Worm (Caenorhabditis elegans) whole organism, young adult: Measurements from ENCODE around the gene snf-7.

ENCODE experiments used
- B0019.2 ChIP-seq: fragments of 200-800 bp; sonication (Bioruptor generic); conservative IDR thresholded peaks from 2 replicates; pipeline ENCODE4 v1.3.6; 2022; ENCODE audit warnings: missing genetic modification reagents, missing genetic modification characterization, missing compliant biosample characterization
- B0261.1 ChIP-seq: sonication (generic microtip); optimal IDR thresholded peaks from 2 replicates; lab custom pipeline; 2016; ENCODE audit warnings: mild to moderate bottlenecking, missing genetic modification characterization, moderate library complexity, missing compliant biosample characterization
- C17E4.6 ChIP-seq: fragments of 200-800 bp; sonication (Bioruptor generic); IDR thresholded peaks from 2 replicates; pipeline ENCODE4 v1.3.6; 2022; ENCODE audit warnings: missing genetic modification reagents, missing genetic modification characterization, missing compliant biosample characterization
- D2030.7 ChIP-seq: fragments of 200-800 bp; sonication (Bioruptor generic); IDR thresholded peaks from 2 replicates; pipeline ENCODE4 v1.3.6; 2022; ENCODE audit warnings: missing genetic modification reagents, missing genetic modification characterization, missing compliant biosample characterization
- F22D6.2 ChIP-seq: sonication (generic microtip); optimal IDR thresholded peaks from 2 replicates; lab custom pipeline; 2016; ENCODE audit warnings: mild to moderate bottlenecking, missing genetic modification characterization, missing compliant biosample characterization
- F33H1.4 ChIP-seq: fragments of 200-800 bp; sonication (Bioruptor generic); IDR thresholded peaks from 2 replicates; pipeline ENCODE4 v1.3.6; 2022; ENCODE audit warnings: missing genetic modification reagents, missing genetic modification characterization, missing compliant biosample characterization
- F49E8.2 ChIP-seq: sonication (generic microtip); optimal IDR thresholded peaks from 3 replicates; lab custom pipeline; 2017; ENCODE audit warnings: missing genetic modification characterization, mild to moderate bottlenecking, missing compliant biosample characterization, antibody characterized with exemption, moderate library complexity; ENCODE audit not compliant: insufficient read depth
- K11D2.4 ChIP-seq: fragments of 200-800 bp; sonication (Bioruptor generic); IDR thresholded peaks from 2 replicates; pipeline ENCODE4 v1.3.6; 2022; ENCODE audit warnings: missing genetic modification reagents, missing genetic modification characterization, missing compliant biosample characterization
- K12H6.12 ChIP-seq: fragments of 200-800 bp; sonication (Bioruptor generic); optimal IDR thresholded peaks from 2 replicates; lab custom pipeline; 2018; ENCODE audit warnings: mild to moderate bottlenecking, missing genetic modification characterization, missing compliant biosample characterization
- T07F8.4 ChIP-seq: sonication (generic microtip); optimal IDR thresholded peaks from 2 replicates; lab custom pipeline; 2016; ENCODE audit warnings: mild to moderate bottlenecking, missing genetic modification characterization, moderate library complexity, missing compliant biosample characterization
- Y67H2A.10 ChIP-seq: fragments of 200-800 bp; sonication (Bioruptor generic); conservative IDR thresholded peaks from 2 replicates; pipeline ENCODE4 v1.3.6; 2022; ENCODE audit warnings: missing genetic modification reagents, missing genetic modification characterization, missing compliant biosample characterization
- Y79H2A.3 ChIP-seq: fragments of 200-800 bp; sonication (Bioruptor generic); conservative IDR thresholded peaks from 2 replicates; pipeline ENCODE4 v1.3.6; 2022; ENCODE audit warnings: missing genetic modification reagents, missing genetic modification characterization, missing compliant biosample characterization
- ZK185.1 ChIP-seq: sonication (generic microtip); optimal IDR thresholded peaks from 2 replicates; lab custom pipeline; 2016; ENCODE audit warnings: mild to moderate bottlenecking, missing genetic modification characterization, missing compliant biosample characterization; ENCODE audit not compliant: poor library complexity, severe bottlenecking
- akir-1 ChIP-seq: fragments of 200-800 bp; sonication (Bioruptor generic); optimal IDR thresholded peaks from 2 replicates; lab custom pipeline; 2018; ENCODE audit warnings: mild to moderate bottlenecking, missing genetic modification characterization, moderate library complexity, missing compliant biosample characterization
- atf-7 ChIP-seq: sonication (generic microtip); optimal IDR thresholded peaks from 2 replicates; lab custom pipeline; 2017; ENCODE audit warnings: mild to moderate bottlenecking, missing genetic modification characterization, missing compliant biosample characterization
- attf-3 ChIP-seq: fragments of 200-800 bp; sonication (Bioruptor generic); conservative IDR thresholded peaks from 2 replicates; pipeline ENCODE4 v1.3.6; 2022; ENCODE audit warnings: missing genetic modification reagents, missing genetic modification characterization, missing compliant biosample characterization
- attf-5 ChIP-seq: fragments of 200-800 bp; sonication (Bioruptor generic); optimal IDR thresholded peaks from 2 replicates; lab custom pipeline; 2018; ENCODE audit warnings: mild to moderate bottlenecking, missing genetic modification characterization, missing compliant biosample characterization
- attf-6 ChIP-seq: fragments of 200-800 bp; sonication (Bioruptor generic); IDR thresholded peaks from 2 replicates; pipeline ENCODE4 v1.3.6; 2022; ENCODE audit warnings: missing genetic modification reagents, missing genetic modification characterization, missing compliant biosample characterization
- bed-1 ChIP-seq: fragments of 200-800 bp; sonication (Bioruptor generic); IDR thresholded peaks from 2 replicates; pipeline ENCODE4 v1.3.6; 2022; ENCODE audit warnings: missing genetic modification reagents, missing genetic modification characterization, missing compliant biosample characterization
- cebp-1 ChIP-seq, 2 experiments: fragments of 200-800 bp in 1 of 2; sonication (Bioruptor generic) in 1 of 2; sonication (generic microtip) in 1 of 2; IDR thresholded peaks in 1 of 2; optimal IDR thresholded peaks in 1 of 2; 2 replicates each; pipeline versions ENCODE4 v1.3.6 to Lab custom; 2017 to 2022; ENCODE audit warnings: missing compliant biosample characterization in 2 of 2, missing genetic modification characterization in 2 of 2, mild to moderate bottlenecking in 1 of 2, missing genetic modification reagents in 1 of 2, moderate library complexity in 1 of 2
- ceh-100 ChIP-seq: fragments of 200-800 bp; sonication (Bioruptor generic); IDR thresholded peaks from 2 replicates; pipeline ENCODE4 v1.3.6; 2022; ENCODE audit warnings: missing genetic modification reagents, missing genetic modification characterization, missing compliant biosample characterization
- ceh-27 ChIP-seq: fragments of 200-800 bp; sonication (Bioruptor generic); optimal IDR thresholded peaks from 2 replicates; lab custom pipeline; 2018; ENCODE audit warnings: mild to moderate bottlenecking, missing genetic modification characterization, moderate library complexity, missing compliant biosample characterization
- ceh-79 ChIP-seq: sonication (generic microtip); optimal IDR thresholded peaks from 2 replicates; lab custom pipeline; 2017; ENCODE audit warnings: mild to moderate bottlenecking, missing genetic modification characterization, missing compliant biosample characterization
- ceh-91 ChIP-seq: fragments of 200-800 bp; sonication (Bioruptor generic); IDR thresholded peaks from 2 replicates; pipeline ENCODE4 v1.3.6; 2022; ENCODE audit warnings: missing genetic modification reagents, missing genetic modification characterization, missing compliant biosample characterization
- efl-1 ChIP-seq: fragments of 150-350 bp; optimal IDR thresholded peaks from 2 replicates; lab custom pipeline; 2014; ENCODE audit warnings: missing biosample characterization, missing genetic modification reagents, missing genetic modification characterization
- egl-18 ChIP-seq: fragments of 200-800 bp; sonication (Bioruptor generic); IDR thresholded peaks from 2 replicates; pipeline ENCODE4 v1.3.6; 2022; ENCODE audit warnings: missing genetic modification reagents, missing genetic modification characterization, missing compliant biosample characterization
- egrh-3 ChIP-seq: fragments of 200-800 bp; sonication (Bioruptor generic); IDR thresholded peaks from 2 replicates; pipeline ENCODE4 v1.3.6; 2022; ENCODE audit warnings: missing genetic modification reagents, missing genetic modification characterization, missing compliant biosample characterization
- ekl-4 ChIP-seq: fragments of 200-800 bp; sonication (Bioruptor generic); IDR thresholded peaks from 2 replicates; pipeline ENCODE4 v1.3.6; 2022; ENCODE audit warnings: missing genetic modification reagents, missing genetic modification characterization, missing compliant biosample characterization
- ets-4 ChIP-seq: fragments of 200-800 bp; sonication (Bioruptor generic); optimal IDR thresholded peaks from 2 replicates; lab custom pipeline; 2018; ENCODE audit warnings: mild to moderate bottlenecking, missing genetic modification characterization, missing compliant biosample characterization
- lag-1 ChIP-seq: fragments of 200-800 bp; sonication (Bioruptor generic); IDR thresholded peaks from 2 replicates; pipeline ENCODE4 v1.3.6; 2022; ENCODE audit warnings: missing genetic modification reagents, missing genetic modification characterization, missing compliant biosample characterization
- let-526 ChIP-seq: fragments of 200-800 bp; sonication (Bioruptor generic); IDR thresholded peaks from 2 replicates; pipeline ENCODE4 v1.3.6; 2022; ENCODE audit warnings: missing genetic modification reagents, missing genetic modification characterization, missing compliant biosample characterization
- lin-40 ChIP-seq: sonication (generic microtip); optimal IDR thresholded peaks from 2 replicates; lab custom pipeline; 2016; ENCODE audit warnings: missing genetic modification characterization, mild to moderate bottlenecking, missing compliant biosample characterization, missing genotype, missing genetic modification reagents
- lin-54 ChIP-seq: fragments of 200-800 bp; sonication (Bioruptor generic); optimal IDR thresholded peaks from 2 replicates; lab custom pipeline; 2018; ENCODE audit warnings: mild to moderate bottlenecking, missing genetic modification characterization, missing compliant biosample characterization
- madf-8 ChIP-seq: fragments of 200-800 bp; sonication (Bioruptor generic); conservative IDR thresholded peaks from 2 replicates; pipeline ENCODE4 v1.3.6; 2022; ENCODE audit warnings: missing genetic modification reagents, missing genetic modification characterization, missing compliant biosample characterization
- mes-4 ChIP-seq: sonication (generic microtip); optimal IDR thresholded peaks from 2 replicates; lab custom pipeline; 2016; ENCODE audit warnings: missing genotype, missing genetic modification characterization, missing compliant biosample characterization
- nfya-2 ChIP-seq: fragments of 200-800 bp; sonication (Bioruptor generic); IDR thresholded peaks from 2 replicates; pipeline ENCODE4 v1.3.6; 2022; ENCODE audit warnings: missing genetic modification reagents, missing genetic modification characterization, missing compliant biosample characterization
- nfyb-1 ChIP-seq: fragments of 200-800 bp; sonication (Bioruptor generic); IDR thresholded peaks from 2 replicates; pipeline ENCODE4 v1.3.6; 2022; ENCODE audit warnings: missing genetic modification reagents, missing genetic modification characterization, missing compliant biosample characterization
- nhr-179 ChIP-seq: sonication (generic microtip); optimal IDR thresholded peaks from 2 replicates; lab custom pipeline; 2016; ENCODE audit warnings: mild to moderate bottlenecking, missing genetic modification characterization, missing compliant biosample characterization
- nhr-80 ChIP-seq: sonication (generic microtip); optimal IDR thresholded peaks from 2 replicates; lab custom pipeline; 2016; ENCODE audit warnings: missing genetic modification characterization, missing compliant biosample characterization
- nhr-90 ChIP-seq: sonication (generic microtip); optimal IDR thresholded peaks from 2 replicates; lab custom pipeline; 2016; ENCODE audit warnings: missing genotype, mild to moderate bottlenecking, missing genetic modification characterization, missing compliant biosample characterization
- somi-1 ChIP-seq: fragments of 200-800 bp; sonication (Bioruptor generic); optimal IDR thresholded peaks from 2 replicates; lab custom pipeline; 2018; ENCODE audit warnings: mild to moderate bottlenecking, missing genetic modification characterization, missing compliant biosample characterization
- sptf-2 ChIP-seq: fragments of 200-800 bp; sonication (Bioruptor generic); optimal IDR thresholded peaks from 2 replicates; lab custom pipeline; 2018; ENCODE audit warnings: mild to moderate bottlenecking, missing genetic modification characterization, missing compliant biosample characterization
- tbx-9 ChIP-seq: sonication (generic microtip); optimal IDR thresholded peaks from 2 replicates; lab custom pipeline; 2016; ENCODE audit warnings: borderline replicate concordance, missing genetic modification characterization, inconsistent platforms, missing compliant biosample characterization
- tlf-1 ChIP-seq: fragments of 200-800 bp; sonication (Bioruptor generic); optimal IDR thresholded peaks from 2 replicates; lab custom pipeline; 2018; ENCODE audit warnings: mild to moderate bottlenecking, missing genetic modification characterization, missing compliant biosample characterization
- xnd-1 ChIP-seq: sonication (generic microtip); optimal IDR thresholded peaks from 2 replicates; lab custom pipeline; 2016; ENCODE audit warnings: missing genotype, missing genetic modification reagents, missing genetic modification characterization, missing compliant biosample characterization
- zfh-2 ChIP-seq: fragments of 200-800 bp; sonication (Bioruptor generic); conservative IDR thresholded peaks from 2 replicates; pipeline ENCODE4 v1.3.6; 2022; ENCODE audit warnings: missing genetic modification reagents, missing genetic modification characterization, missing compliant biosample characterization
- ztf-25 ChIP-seq: fragments of 200-800 bp; sonication (Bioruptor generic); IDR thresholded peaks from 2 replicates; pipeline ENCODE4 v1.3.6; 2022; ENCODE audit warnings: missing genetic modification reagents, missing genetic modification characterization, missing compliant biosample characterization

snf-7 gene

ce11 chrIII:12978473-12979174 lies 26.6 kb upstream of the snf-7 start, which contains the start of the genes ubq-2 and frg-1 (continued):
- TF ChIP-seq ets-4 (GFP tag; lab: Kevin White, UChicago) (no peak), sptf-2 (no peak), nfyb-1 (GFP tag; lab: Robert Waterston, UW) (peak; percentile 86), B0261.1 (tag; lab: Kevin White, UChicago) (no peak), ceh-79 (tag; lab: Kevin White, UChicago) (no peak), Y79H2A.3 (no peak), tbx-9 (no peak), lin-40 (tag; lab: Kevin White, UChicago) (peak; percentile 84), attf-5 (peak; percentile 89), somi-1 (GFP tag; lab: Kevin White, UChicago) (no peak), akir-1 (no peak), F22D6.2 (tag; lab: Kevin White, UChicago) (no peak), ZK185.1 (tag; lab: Kevin White, UChicago) (no peak), madf-8 (peak; percentile 69), lin-54 (GFP tag; lab: Kevin White, UChicago) (peak; percentile 89), ceh-100 (GFP tag; lab: Robert Waterston, UW) (peak; percentile 69), ztf-25 (GFP tag; lab: Robert Waterston, UW) (no peak), D2030.7 (GFP tag; lab: Robert Waterston, UW) (peak; percentile 79), nhr-80 (tag; lab: Kevin White, UChicago) (no peak), let-526 (GFP tag; lab: Robert Waterston, UW) (0 out of 2 replicates have a peak, but pooled peaks have one; percentile 60), ceh-91 (peak; percentile 60), Y67H2A.10 (GFP tag; lab: Robert Waterston, UW) (no peak), F33H1.4 (GFP tag; lab: Robert Waterston, UW) (peak; percentile 98), bed-1 (no peak), mes-4 (no peak), xnd-1 (peak; percentile 64), efl-1 (peak; percentile 56), tlf-1 (peak; percentile 73), F49E8.2 (tag; lab: Kevin White, UChicago) (peak; percentile 72), atf-7 (tag; lab: Kevin White, UChicago) (no peak), nhr-179 (tag; lab: Kevin White, UChicago) (no peak), ceh-27 (GFP tag; lab: Kevin White, UChicago) (peak; percentile 61), ekl-4 (GFP tag; lab: Robert Waterston, UW) (peak; percentile 67), attf-3 (GFP tag; lab: Robert Waterston, UW) (no peak), C17E4.6 (GFP tag; lab: Robert Waterston, UW) (peak; percentile 36; the same call in 1 of the 2 replicates), nhr-90 (tag; lab: Kevin White, UChicago) (no peak), lag-1 (GFP tag; lab: Robert Waterston, UW) (no peak), attf-6 (GFP tag; lab: Robert Waterston, UW) (0 out of 2 replicates have a peak, but pooled peaks have one; percentile 11), K12H6.12 (tag; lab: Kevin White, UChicago) (peak; percentile 68), B0019.2 (no peak; the same call in none of the 2 replicates), cebp-1 (GFP tag; IDR thresholded peaks at IDR 0.05; lab: Robert Waterston, UW) (no peak), cebp-1 (tag; optimal IDR thresholded peaks at IDR 0.05; lab: Kevin White, UChicago) (peak; percentile 78), nfya-2 (no peak), egrh-3 (GFP tag; lab: Robert Waterston, UW) (peak; percentile 58; the same call in 1 of the 2 replicates), zfh-2 (GFP tag; lab: Robert Waterston, UW) (no peak), K11D2.4 (GFP tag; lab: Robert Waterston, UW) (peak; percentile 77), egl-18 (GFP tag; lab: Robert Waterston, UW) (no peak), T07F8.4 (tag; lab: Kevin White, UChicago) (no peak)
